Fruit fly (Drosophila melanogaster): Measurements from ENCODE around the gene SdhBL.

The SdhBL gene

dm6 chrX:18902800-18903199 lies 8.6 kb downstream of the SdhBL start (continued):
- TF ChIP-seq unpg (GFP tag; optimal IDR thresholded peaks at IDR 0.05) (peak; percentile 25), H2.0 (GFP tag; IDR thresholded peaks at IDR 0.05) (peak; percentile 16; the same call in 1 of the 2 replicates), sob (GFP tag; IDR thresholded peaks at IDR 0.05) (0 out of 2 replicates have a peak, but pooled peaks have one; percentile 26), CG3281 (GFP tag; optimal IDR thresholded peaks at IDR 0.05) (peak; percentile 2), CG4617 (GFP tag; optimal IDR thresholded peaks at IDR 0.05; ENCODE audit: borderline replicate concordance) (no peak), Nf-YC (tag; optimal IDR thresholded peaks at IDR 0.05) (no peak), CG9797 (GFP tag; optimal IDR thresholded peaks at IDR 0.05) (no peak), E2f2 (GFP tag; IDR thresholded peaks at IDR 0.05) (no peak), CG7839 (tag; optimal IDR thresholded peaks at IDR 0.05) (peak; percentile 5), lilli (GFP tag; optimal IDR thresholded peaks at IDR 0.05) (no peak), row (GFP tag; IDR thresholded peaks at IDR 0.05) (peak; percentile 52), CG11504 (tag; optimal IDR thresholded peaks at IDR 0.05) (peak; percentile 41), sisA (GFP tag; IDR thresholded peaks at IDR 0.05) (peak; percentile 16; the same call in 1 of the 2 replicates), dmrt99B (tag; optimal IDR thresholded peaks at IDR 0.05) (peak; percentile 31), Mrtf (GFP tag; IDR thresholded peaks at IDR 0.05) (peak; percentile 48; the same call in 1 of the 3 replicates), Sox102F (GFP tag; optimal IDR thresholded peaks at IDR 0.05) (peak; percentile 38), nerfin-1 (tag; optimal IDR thresholded peaks at IDR 0.05) (no peak), CG1233 (GFP tag; optimal IDR thresholded peaks at IDR 0.05) (no peak)

- TF ChIP-seq luna (GFP tag; optimal IDR thresholded peaks at IDR 0.05) (no peak), ATbp (GFP tag; optimal IDR thresholded peaks at IDR 0.05) (no peak), ase (GFP tag; IDR thresholded peaks at IDR 0.05) (no peak), da (GFP tag; optimal IDR thresholded peaks at IDR 0.05) (no peak), ac (GFP tag; optimal IDR thresholded peaks at IDR 0.05) (no peak), CG8290 (GFP tag; optimal IDR thresholded peaks at IDR 0.05) (no peak), CG8290 (tag; optimal IDR thresholded peaks at IDR 0.05) (no peak), hkb (optimal IDR thresholded peaks at IDR 0.05) (no peak), hkb (GFP tag; IDR thresholded peaks at IDR 0.05) (no peak), CG17385 (GFP tag; optimal IDR thresholded peaks at IDR 0.05) (no peak), Hand (GFP tag; optimal IDR thresholded peaks at IDR 0.05) (no peak), z (GFP tag; IDR thresholded peaks at IDR 0.05) (peak; percentile 83), MTF-1 (GFP tag; optimal IDR thresholded peaks at IDR 0.05; ENCODE audit: borderline replicate concordance) (no peak), CG8359 (GFP tag; optimal IDR thresholded peaks at IDR 0.05; ENCODE audit: borderline replicate concordance) (no peak), mld (GFP tag; IDR thresholded peaks at IDR 0.05; ENCODE audit: partially characterized antibody) (no peak), ind (GFP tag; optimal IDR thresholded peaks at IDR 0.05) (no peak), CG13624 (GFP tag; optimal IDR thresholded peaks at IDR 0.05) (no peak), CG34422 (GFP tag; IDR thresholded peaks at IDR 0.05) (no peak), CG11695 (GFP tag; IDR thresholded peaks at IDR 0.05) (no peak), CoRest (tag; optimal IDR thresholded peaks at IDR 0.05) (no peak), Med (GFP tag) (peak; percentile 13), CG4854 (GFP tag; optimal IDR thresholded peaks at IDR 0.05) (no peak), Vsx1 (GFP tag; optimal IDR thresholded peaks at IDR 0.05) (no peak), crol (GFP tag; IDR thresholded peaks at IDR 0.05) (peak; percentile 78), CG7271 (tag; optimal IDR thresholded peaks at IDR 0.05) (no peak), CG10543 (GFP tag; optimal IDR thresholded peaks at IDR 0.05) (peak; percentile 40), lab (GFP tag; optimal IDR thresholded peaks at IDR 0.05) (no peak), Fer2 (tag; optimal IDR thresholded peaks at IDR 0.05) (no peak)
Measured at dm6 chrX:18905152-18905551, 10.9 kb downstream of the SdhBL start.

Data from whole organism, embryonic.